Fruit fly (Drosophila melanogaster) whole organism, prepupa: Measurements from ENCODE around the gene CG42634.

Source experiments
- CG6854 ChIP-seq: fragments of 200-800 bp; sonication (Bioruptor generic); optimal IDR thresholded peaks from 2 replicates; lab custom pipeline; 2017; ENCODE audit warnings: missing biosample characterization, mild to moderate bottlenecking, missing genetic modification characterization
- Eip78C ChIP-seq: fragments of 200-800 bp; sonication (Bioruptor generic); peaks from one replicate; lab custom pipeline; 2016; ENCODE audit warnings: missing biosample characterization, missing genetic modification characterization
- Lpt ChIP-seq: fragments of 200-800 bp; sonication (Bioruptor generic); optimal IDR thresholded peaks from 3 replicates; lab custom pipeline; 2016; ENCODE audit warnings: missing biosample characterization, missing genetic modification characterization
- lz ChIP-seq: fragments of 200-800 bp; sonication (Bioruptor generic); optimal IDR thresholded peaks from 3 replicates; lab custom pipeline; 2016; ENCODE audit warnings: missing biosample characterization, missing genetic modification characterization

- TF ChIP-seq CG6854 (no peak), Eip78C (no peak), Lpt (no peak), lz (GFP tag; lab: Kevin White, UChicago) (no peak)
These were observed 21.6 kb upstream of the CG42634 start, which contains the start of gene CG5681 for dm6 chr2L:17986099-17986498.
